Fruit fly (Drosophila melanogaster): ENCODE results near the gene Scamp.

DNA sequence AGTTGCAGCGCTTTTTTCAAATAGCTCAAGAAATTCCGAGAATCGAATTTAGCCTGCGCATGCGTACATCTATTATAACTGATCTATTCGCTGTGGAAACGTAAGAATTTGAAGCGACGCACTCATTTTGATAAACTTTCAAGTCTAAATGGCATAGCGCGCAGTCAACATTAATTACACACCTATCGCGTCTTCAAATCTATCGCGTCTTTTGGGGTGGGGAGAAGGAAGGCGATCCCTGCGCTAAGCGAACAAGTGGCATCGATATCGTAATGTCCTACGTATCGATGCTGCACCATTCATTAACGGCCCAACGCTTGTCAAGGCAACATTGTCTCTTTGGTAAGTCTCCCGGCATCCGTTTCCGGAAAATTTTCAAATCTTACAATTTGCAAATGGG, 26.1 kb upstream of the Scamp start, which contains the start of gene CG6324:
- TF ChIP-seq CG11617 (GFP tag; optimal IDR thresholded peaks at IDR 0.05): no peak
- TF ChIP-seq kay (GFP tag; ENCODE audit: borderline replicate concordance): no peak
- no peak for TF ChIP-seq Clk (GFP tag; optimal IDR thresholded peaks at IDR 0.05)
- TF ChIP-seq Crg-1 (GFP tag; optimal IDR thresholded peaks at IDR 0.05): no peak
- no peak for TF ChIP-seq toe (GFP tag; optimal IDR thresholded peaks at IDR 0.05)
- TF ChIP-seq CG1620 (GFP tag; optimal IDR thresholded peaks at IDR 0.05): no peak

All from whole organism, adult.